Worm (Caenorhabditis elegans) whole organism, young adult: ENCODE data around the gene C02F5.3.
A peak's percentile ranks its signal among the peaks of the same experiment; 100 is the strongest.

Experiments used
- D2030.7 ChIP-seq: fragments of 200-800 bp; sonication (Bioruptor generic); IDR thresholded peaks from 2 replicates; pipeline ENCODE4 v1.3.6; 2022; ENCODE audit warnings: missing genetic modification reagents, missing genetic modification characterization, missing compliant biosample characterization
- F10E7.11 ChIP-seq: sonication (generic microtip); optimal IDR thresholded peaks from 2 replicates; lab custom pipeline; 2017; ENCODE audit warnings: mild to moderate bottlenecking, missing genetic modification characterization, moderate library complexity, missing compliant biosample characterization
- F33H1.4 ChIP-seq: fragments of 200-800 bp; sonication (Bioruptor generic); IDR thresholded peaks from 2 replicates; pipeline ENCODE4 v1.3.6; 2022; ENCODE audit warnings: missing genetic modification reagents, missing genetic modification characterization, missing compliant biosample characterization
- F39B2.1 ChIP-seq: fragments of 200-800 bp; sonication (Bioruptor generic); IDR thresholded peaks from 2 replicates; pipeline ENCODE4 v1.3.6; 2022; ENCODE audit warnings: missing genetic modification reagents, missing genetic modification characterization, missing compliant biosample characterization
- F49E8.2 ChIP-seq: sonication (generic microtip); optimal IDR thresholded peaks from 3 replicates; lab custom pipeline; 2017; ENCODE audit warnings: missing genetic modification characterization, mild to moderate bottlenecking, missing compliant biosample characterization, antibody characterized with exemption, moderate library complexity; ENCODE audit not compliant: insufficient read depth
- F55B11.4 ChIP-seq: sonication (generic microtip); optimal IDR thresholded peaks from 2 replicates; lab custom pipeline; 2016; ENCODE audit warnings: missing compliant biosample characterization, missing genetic modification characterization, borderline replicate concordance; ENCODE audit not compliant: insufficient read depth
- F57A8.1 ChIP-seq: fragments of 200-800 bp; sonication (Bioruptor generic); optimal IDR thresholded peaks from 2 replicates; lab custom pipeline; 2018; ENCODE audit warnings: mild to moderate bottlenecking, missing genetic modification characterization, moderate library complexity, missing compliant biosample characterization
- K11D2.4 ChIP-seq: fragments of 200-800 bp; sonication (Bioruptor generic); IDR thresholded peaks from 2 replicates; pipeline ENCODE4 v1.3.6; 2022; ENCODE audit warnings: missing genetic modification reagents, missing genetic modification characterization, missing compliant biosample characterization
- K12H6.12 ChIP-seq: fragments of 200-800 bp; sonication (Bioruptor generic); optimal IDR thresholded peaks from 2 replicates; lab custom pipeline; 2018; ENCODE audit warnings: mild to moderate bottlenecking, missing genetic modification characterization, missing compliant biosample characterization
- T26A5.8 ChIP-seq: sonication (generic microtip); optimal IDR thresholded peaks from 2 replicates; lab custom pipeline; 2016; ENCODE audit warnings: missing genetic modification characterization, missing compliant biosample characterization
- Y53F4B.3 ChIP-seq: fragments of 200-800 bp; sonication (Bioruptor generic); IDR thresholded peaks from 2 replicates; pipeline ENCODE4 v1.3.6; 2022; ENCODE audit warnings: missing genetic modification reagents, missing genetic modification characterization, missing compliant biosample characterization
- aptf-2 ChIP-seq: fragments of 200-800 bp; sonication (Bioruptor generic); conservative IDR thresholded peaks from 2 replicates; pipeline ENCODE4 v1.3.6; 2022; ENCODE audit warnings: missing genetic modification reagents, missing genetic modification characterization, missing compliant biosample characterization
- aptf-3 ChIP-seq: fragments of 200-800 bp; sonication (Bioruptor generic); IDR thresholded peaks from 2 replicates; pipeline ENCODE4 v1.3.6; 2022; ENCODE audit warnings: missing genetic modification characterization, missing compliant biosample characterization
- atf-7 ChIP-seq: sonication (generic microtip); optimal IDR thresholded peaks from 2 replicates; lab custom pipeline; 2017; ENCODE audit warnings: mild to moderate bottlenecking, missing genetic modification characterization, missing compliant biosample characterization
- attf-6 ChIP-seq: fragments of 200-800 bp; sonication (Bioruptor generic); IDR thresholded peaks from 2 replicates; pipeline ENCODE4 v1.3.6; 2022; ENCODE audit warnings: missing genetic modification reagents, missing genetic modification characterization, missing compliant biosample characterization
- cebp-2 ChIP-seq: fragments of 200-800 bp; sonication (Bioruptor generic); IDR thresholded peaks from 2 replicates; pipeline ENCODE4 v1.3.6; 2022; ENCODE audit warnings: missing genetic modification characterization, missing compliant biosample characterization
- ceh-40 ChIP-seq: fragments of 200-800 bp; sonication (Bioruptor generic); IDR thresholded peaks from 2 replicates; pipeline ENCODE4 v1.3.6; 2022; ENCODE audit warnings: missing genetic modification characterization, missing compliant biosample characterization
- ceh-58 ChIP-seq: fragments of 200-800 bp; sonication (Bioruptor generic); IDR thresholded peaks from 2 replicates; pipeline ENCODE4 v1.3.6; 2022; ENCODE audit warnings: missing genetic modification characterization, missing compliant biosample characterization
- ceh-79 ChIP-seq: sonication (generic microtip); optimal IDR thresholded peaks from 2 replicates; lab custom pipeline; 2017; ENCODE audit warnings: mild to moderate bottlenecking, missing genetic modification characterization, missing compliant biosample characterization
- ceh-91 ChIP-seq: fragments of 200-800 bp; sonication (Bioruptor generic); IDR thresholded peaks from 2 replicates; pipeline ENCODE4 v1.3.6; 2022; ENCODE audit warnings: missing genetic modification reagents, missing genetic modification characterization, missing compliant biosample characterization
- dox-1 ChIP-seq: fragments of 200-800 bp; sonication (Bioruptor generic); IDR thresholded peaks from 2 replicates; pipeline ENCODE4 v1.3.6; 2022; ENCODE audit warnings: missing genetic modification reagents, missing genetic modification characterization, missing compliant biosample characterization
- dpl-1 ChIP-seq: fragments of 150-350 bp; optimal IDR thresholded peaks from 2 replicates; lab custom pipeline; 2014; ENCODE audit warnings: missing biosample characterization, missing genetic modification reagents, missing genetic modification characterization
- efl-1 ChIP-seq: fragments of 150-350 bp; optimal IDR thresholded peaks from 2 replicates; lab custom pipeline; 2014; ENCODE audit warnings: missing biosample characterization, missing genetic modification reagents, missing genetic modification characterization
- egl-18 ChIP-seq: fragments of 200-800 bp; sonication (Bioruptor generic); IDR thresholded peaks from 2 replicates; pipeline ENCODE4 v1.3.6; 2022; ENCODE audit warnings: missing genetic modification reagents, missing genetic modification characterization, missing compliant biosample characterization
- egrh-3 ChIP-seq: fragments of 200-800 bp; sonication (Bioruptor generic); IDR thresholded peaks from 2 replicates; pipeline ENCODE4 v1.3.6; 2022; ENCODE audit warnings: missing genetic modification reagents, missing genetic modification characterization, missing compliant biosample characterization
- hmg-1.2 ChIP-seq: fragments of 200-800 bp; sonication (Bioruptor generic); IDR thresholded peaks from 2 replicates; pipeline ENCODE4 v1.3.6; 2022; ENCODE audit warnings: missing genetic modification reagents, missing genetic modification characterization, missing compliant biosample characterization
- hrde-1 ChIP-seq: sonication (generic microtip); optimal IDR thresholded peaks from 2 replicates; lab custom pipeline; 2016; ENCODE audit warnings: missing genetic modification characterization, mild to moderate bottlenecking, missing compliant biosample characterization, moderate library complexity, missing genotype, missing genetic modification reagents, borderline replicate concordance
- lin-40 ChIP-seq: sonication (generic microtip); optimal IDR thresholded peaks from 2 replicates; lab custom pipeline; 2016; ENCODE audit warnings: missing genetic modification characterization, mild to moderate bottlenecking, missing compliant biosample characterization, missing genotype, missing genetic modification reagents
- lsl-1 ChIP-seq: fragments of 200-800 bp; sonication (Bioruptor generic); optimal IDR thresholded peaks from 2 replicates; lab custom pipeline; 2018; ENCODE audit warnings: mild to moderate bottlenecking, missing genetic modification characterization, moderate library complexity, missing compliant biosample characterization
- lsy-27 ChIP-seq: sonication (generic microtip); optimal IDR thresholded peaks from 2 replicates; lab custom pipeline; 2017; ENCODE audit warnings: missing genetic modification characterization, mild to moderate bottlenecking, missing compliant biosample characterization, antibody characterized with exemption, missing genotype, borderline replicate concordance; ENCODE audit not compliant: insufficient read depth
- nfya-2 ChIP-seq: fragments of 200-800 bp; sonication (Bioruptor generic); IDR thresholded peaks from 2 replicates; pipeline ENCODE4 v1.3.6; 2022; ENCODE audit warnings: missing genetic modification reagents, missing genetic modification characterization, missing compliant biosample characterization
- nhr-80 ChIP-seq: sonication (generic microtip); optimal IDR thresholded peaks from 2 replicates; lab custom pipeline; 2016; ENCODE audit warnings: missing genetic modification characterization, missing compliant biosample characterization
- nhr-90 ChIP-seq: sonication (generic microtip); optimal IDR thresholded peaks from 2 replicates; lab custom pipeline; 2016; ENCODE audit warnings: missing genotype, mild to moderate bottlenecking, missing genetic modification characterization, missing compliant biosample characterization
- rpc-1 ChIP-seq, 2 experiments: fragments of 150-350 bp in 1 of 2; sonication (generic microtip) in 1 of 2; optimal IDR thresholded peaks; 2 replicates each; lab custom pipeline; 2014 to 2018; ENCODE audit warnings: missing biosample characterization in 1 of 2, missing genetic modification characterization in 1 of 2, missing genetic modification reagents in 1 of 2, missing genotype in 1 of 2
- unc-130 ChIP-seq: sonication (generic microtip); optimal IDR thresholded peaks from 2 replicates; lab custom pipeline; 2016; ENCODE audit warnings: missing genetic modification reagents, missing genetic modification characterization, missing compliant biosample characterization
- ztf-18 ChIP-seq: sonication (generic microtip); optimal IDR thresholded peaks from 2 replicates; lab custom pipeline; 2016; ENCODE audit warnings: missing genotype, mild to moderate bottlenecking, missing genetic modification characterization, missing compliant biosample characterization
- ztf-22 ChIP-seq: fragments of 200-800 bp; sonication (Bioruptor generic); optimal IDR thresholded peaks from 2 replicates; lab custom pipeline; 2018; ENCODE audit warnings: mild to moderate bottlenecking, missing genetic modification characterization, moderate library complexity, missing compliant biosample characterization
- ztf-25 ChIP-seq: fragments of 200-800 bp; sonication (Bioruptor generic); IDR thresholded peaks from 2 replicates; pipeline ENCODE4 v1.3.6; 2022; ENCODE audit warnings: missing genetic modification reagents, missing genetic modification characterization, missing compliant biosample characterization
- ztf-6 ChIP-seq: fragments of 200-800 bp; sonication (Bioruptor generic); IDR thresholded peaks from 2 replicates; pipeline ENCODE4 v1.3.6; 2022; ENCODE audit warnings: missing genetic modification reagents, missing genetic modification characterization, missing compliant biosample characterization

C02F5.3 gene

DNA sequence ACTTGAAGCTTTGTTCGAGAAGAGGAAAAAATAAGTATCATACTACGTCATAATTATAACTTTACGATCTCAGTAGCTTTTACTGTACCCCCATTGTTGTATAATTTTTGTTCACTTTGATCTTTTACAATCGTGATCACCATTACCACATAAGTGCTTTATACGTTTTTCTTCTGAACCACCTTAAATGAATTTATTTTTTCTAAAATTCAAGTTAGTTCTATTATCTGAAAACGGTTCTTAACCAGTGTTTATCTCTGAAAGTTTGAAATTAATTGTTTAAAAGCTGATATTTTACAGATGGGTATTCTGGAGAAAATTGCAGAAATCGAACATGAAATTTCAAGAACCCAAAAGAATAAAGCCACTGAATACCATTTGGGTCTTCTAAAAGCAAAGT, at the start of gene C02F5.3:
Gene C02F5.3, plus strand, starts transcription at position 301 of the 400 bp plus-strand sequence.
- TF ChIP-seq ztf-18 (tag; lab: Kevin White, UChicago) = no peak
- no peak for TF ChIP-seq dpl-1 (GFP tag; lab: Kevin White, UChicago)
- no peak for TF ChIP-seq ceh-40 (GFP tag; lab: Robert Waterston, UW)
- no peak for TF ChIP-seq T26A5.8 (tag; lab: Kevin White, UChicago)
- no peak for TF ChIP-seq hrde-1 (tag; lab: Kevin White, UChicago)
- no peak for TF ChIP-seq F10E7.11 (tag; lab: Kevin White, UChicago)
- TF ChIP-seq hmg-1.2 (GFP tag; lab: Robert Waterston, UW) = no peak
- TF ChIP-seq lsy-27 (tag; lab: Kevin White, UChicago) = no peak
- TF ChIP-seq F57A8.1 (GFP tag; lab: Kevin White, UChicago) = no peak
- TF ChIP-seq Y53F4B.3 (GFP tag; lab: Robert Waterston, UW) = no peak

DNA sequence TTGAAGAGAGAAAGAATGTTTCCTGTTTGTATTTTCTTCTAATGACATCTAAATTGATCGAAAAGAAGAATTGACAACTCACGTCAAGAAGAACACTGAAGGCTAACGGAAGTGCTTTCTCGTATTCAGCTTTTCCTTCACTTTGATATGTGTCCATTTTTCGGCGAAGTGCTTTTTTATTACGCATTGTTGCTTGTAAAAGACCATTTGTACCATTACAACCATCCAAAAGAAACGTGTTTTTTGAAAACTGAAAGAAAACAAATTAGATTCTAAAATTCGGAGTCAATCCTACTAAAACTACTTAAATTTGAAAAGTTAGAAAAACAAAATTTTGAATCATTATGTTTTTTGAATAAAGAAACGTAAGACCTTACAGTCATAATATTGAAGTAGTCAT, 46.6 kb upstream of the C02F5.3 start:
- TF ChIP-seq aptf-3 = no peak
- no peak for TF ChIP-seq ztf-25 (GFP tag; lab: Robert Waterston, UW)
- TF ChIP-seq dpl-1 (GFP tag; lab: Kevin White, UChicago) = no peak
- TF ChIP-seq aptf-2 = no peak
- TF ChIP-seq efl-1 (GFP tag; lab: Kevin White, UChicago) = no peak
- no peak for TF ChIP-seq egl-18 (GFP tag; lab: Robert Waterston, UW)
- no peak for TF ChIP-seq attf-6
- TF ChIP-seq hrde-1 (tag; lab: Kevin White, UChicago) = no peak
- no peak for TF ChIP-seq K11D2.4 (GFP tag; lab: Robert Waterston, UW)
- no peak for TF ChIP-seq atf-7 (tag; lab: Kevin White, UChicago)
- no peak for TF ChIP-seq nfya-2 (GFP tag; lab: Robert Waterston, UW)
- TF ChIP-seq nhr-90 (tag; lab: Kevin White, UChicago) = no peak
- no peak for TF ChIP-seq ztf-6 (GFP tag; lab: Robert Waterston, UW)
- no peak for TF ChIP-seq F39B2.1 (GFP tag; lab: Robert Waterston, UW)
- TF ChIP-seq ceh-58 = no peak
- no peak for TF ChIP-seq lsl-1 (GFP tag; lab: Kevin White, UChicago)
- TF ChIP-seq ztf-22 (GFP tag; lab: Kevin White, UChicago) = no peak
- TF ChIP-seq F49E8.2 = no peak
- TF ChIP-seq F33H1.4 (GFP tag; lab: Robert Waterston, UW) = no peak
- no peak for TF ChIP-seq nhr-80 (tag; lab: Kevin White, UChicago)

DNA sequence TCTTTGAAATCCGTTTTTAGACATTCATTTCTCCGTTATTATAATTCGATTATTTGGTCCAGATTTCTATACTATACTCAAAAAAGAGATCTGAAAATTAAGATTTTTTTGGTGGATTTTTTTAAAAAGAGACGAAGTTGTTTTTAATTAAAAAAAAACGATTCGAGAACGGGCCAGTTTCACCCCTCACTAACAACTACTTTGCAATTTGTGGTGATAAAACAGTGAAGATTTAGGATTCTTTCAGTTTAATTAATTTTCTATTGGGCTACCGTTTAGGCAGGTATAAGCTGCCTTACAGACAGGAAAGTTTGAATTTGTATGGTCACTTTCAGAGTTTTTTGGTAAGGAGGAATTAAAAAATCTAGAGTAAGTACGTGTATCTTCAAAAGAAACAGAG, 44.6 kb upstream of the C02F5.3 start, which contains the start of gene unc-36:
Gene unc-36, minus strand, starts transcription at position 101 of the 400 bp plus-strand sequence.
- TF ChIP-seq lin-40 (tag; lab: Kevin White, UChicago) (no peak), dox-1 (no peak)
- TF ChIP-seq, all 124 proteins: peak for 0

DNA sequence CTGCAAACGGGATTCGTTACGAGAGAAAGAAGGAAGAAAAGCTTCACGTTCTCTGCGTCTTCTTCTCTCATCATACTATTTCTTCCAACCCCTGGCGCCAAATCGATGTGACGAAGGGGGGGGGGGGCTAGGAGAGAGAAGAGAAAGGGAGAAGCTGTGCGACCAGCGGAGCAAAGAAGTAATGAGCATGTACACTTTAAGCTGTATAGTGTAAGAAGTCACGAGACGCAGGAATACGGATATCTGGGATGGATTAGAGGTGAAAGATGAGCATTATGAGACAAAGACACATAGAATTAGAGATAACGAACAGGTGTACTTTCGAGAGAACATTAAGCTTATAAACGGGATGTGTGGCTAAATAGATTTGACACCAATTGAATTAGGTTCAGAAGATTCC, 43.9 kb upstream of the C02F5.3 start:
- TF ChIP-seq F10E7.11 (tag; lab: Kevin White, UChicago) (no peak), K12H6.12 (peak; percentile 65)
- TF ChIP-seq, all 124 proteins: peak for 1

DNA sequence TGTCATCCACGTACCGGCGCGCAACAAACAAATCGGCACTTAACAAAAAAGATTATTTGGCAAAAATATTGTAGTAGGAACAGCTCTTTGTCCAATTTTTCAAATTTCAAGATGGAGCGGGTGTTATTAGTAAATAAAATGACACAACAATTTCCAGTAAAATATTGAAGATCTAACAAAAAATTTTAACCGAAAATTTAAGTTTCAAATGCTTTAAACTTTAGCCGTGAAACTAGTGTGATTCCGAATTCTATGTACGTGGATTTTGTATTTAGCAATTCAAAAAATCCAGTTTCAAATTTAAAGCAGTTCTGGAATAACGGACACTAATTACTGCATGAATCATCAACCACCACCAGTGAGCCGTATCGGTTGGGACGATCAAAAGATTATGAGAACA, 42.9 kb upstream of the C02F5.3 start, which contains the start of gene snb-5:
Gene snb-5, plus strand, starts transcription at position 301 of the 400 bp plus-strand sequence.
- TF ChIP-seq F55B11.4 (tag; lab: Kevin White, UChicago) (no peak), unc-130 (GFP tag; lab: Kevin White, UChicago) (no peak), D2030.7 (GFP tag; lab: Robert Waterston, UW) (no peak), lsl-1 (GFP tag; lab: Kevin White, UChicago) (no peak), cebp-2 (no peak), rpc-1 (optimal IDR thresholded peaks at IDR 0.05; lab: Kevin White, UChicago) (no peak), rpc-1 (tag; optimal IDR thresholded peaks at IDR 0.05; lab: Kevin White, UChicago) (no peak), ceh-79 (tag; lab: Kevin White, UChicago) (no peak), egrh-3 (no peak), ceh-91 (GFP tag; lab: Robert Waterston, UW) (no peak)
